Worm (Caenorhabditis elegans) whole organism, L3 larva: ENCODE measurements around the gene F42G2.5.

ENCODE experiments used
- R02D3.7 ChIP-seq: fragments of 150-350 bp; optimal IDR thresholded peaks from 2 replicates; lab custom pipeline; 2014; ENCODE audit warnings: missing biosample characterization, missing genetic modification characterization
- ZK546.5 ChIP-seq: sonication (generic microtip); optimal IDR thresholded peaks from 2 replicates; lab custom pipeline; 2017; ENCODE audit warnings: missing biosample characterization, missing genetic modification characterization
- ceh-16 ChIP-seq: sonication (generic microtip); optimal IDR thresholded peaks from 2 replicates; lab custom pipeline; 2017; ENCODE audit warnings: missing biosample characterization, missing genetic modification characterization
- ceh-28 ChIP-seq: fragments of 150-350 bp; optimal IDR thresholded peaks from 2 replicates; lab custom pipeline; 2014; ENCODE audit warnings: missing biosample characterization, missing genetic modification reagents, missing genetic modification characterization
- ceh-82 ChIP-seq: fragments of 150-350 bp; optimal IDR thresholded peaks from 2 replicates; lab custom pipeline; 2014; ENCODE audit warnings: missing biosample characterization, missing genetic modification characterization
- ceh-9 ChIP-seq: sonication (generic microtip); optimal IDR thresholded peaks from 2 replicates; lab custom pipeline; 2018; ENCODE audit warnings: missing biosample characterization, missing genetic modification characterization
- daf-12 ChIP-seq: fragments of 150-350 bp; optimal IDR thresholded peaks from 2 replicates; lab custom pipeline; 2014; ENCODE audit warnings: missing biosample characterization, missing genetic modification reagents, missing genetic modification characterization
- egl-27 ChIP-seq: sonication (generic microtip); optimal IDR thresholded peaks from 4 replicates; lab custom pipeline; 2017; ENCODE audit warnings: missing biosample characterization, missing genetic modification reagents, missing genetic modification characterization
- egl-5 ChIP-seq: fragments of 150-350 bp; optimal IDR thresholded peaks from 2 replicates; lab custom pipeline; 2017; ENCODE audit warnings: missing biosample characterization, missing genetic modification reagents, missing genetic modification characterization, inconsistent platforms
- elt-1 ChIP-seq: fragments of 150-350 bp; optimal IDR thresholded peaks from 2 replicates; lab custom pipeline; 2014; ENCODE audit warnings: missing biosample characterization, missing genetic modification characterization
- elt-2 ChIP-seq: sonication (generic microtip); optimal IDR thresholded peaks from 2 replicates; lab custom pipeline; 2016; ENCODE audit warnings: missing genetic modification reagents, mild to moderate bottlenecking, missing genetic modification characterization, missing compliant biosample characterization
- elt-3 ChIP-seq, 3 experiments: fragments of 150-350 bp in 1 of 3; sonication (generic microtip) in 2 of 3; optimal IDR thresholded peaks; 2 replicates in 2 of 3; 4 replicates in 1 of 3; lab custom pipeline; 2014 to 2017; ENCODE audit warnings: missing biosample characterization in 3 of 3, missing genetic modification characterization in 3 of 3
- eor-1 ChIP-seq, 2 experiments: fragments of 150-350 bp; optimal IDR thresholded peaks; 2 replicates each; lab custom pipeline; 2014 to 2018; ENCODE audit warnings: missing biosample characterization in 2 of 2, missing genetic modification characterization in 2 of 2
- fkh-2 ChIP-seq: fragments of 150-350 bp; optimal IDR thresholded peaks from 2 replicates; lab custom pipeline; 2014; ENCODE audit warnings: missing biosample characterization, missing genetic modification reagents, missing genetic modification characterization
- hmg-11 ChIP-seq: sonication (generic microtip); optimal IDR thresholded peaks from 2 replicates; lab custom pipeline; 2016; ENCODE audit warnings: missing genetic modification characterization, missing compliant biosample characterization
- jun-1 ChIP-seq: fragments of 150-350 bp; optimal IDR thresholded peaks from 2 replicates; lab custom pipeline; 2014; ENCODE audit warnings: missing biosample characterization, missing genetic modification reagents, missing genetic modification characterization
- lsy-12 ChIP-seq: sonication (generic microtip); optimal IDR thresholded peaks from 2 replicates; lab custom pipeline; 2016; ENCODE audit warnings: mild to moderate bottlenecking, missing genetic modification characterization, missing compliant biosample characterization
- mdl-1 ChIP-seq: fragments of 150-350 bp; optimal IDR thresholded peaks from 2 replicates; lab custom pipeline; 2014; ENCODE audit warnings: missing biosample characterization, missing genetic modification characterization
- mml-1 ChIP-seq: fragments of 150-350 bp; sonication (generic microtip); optimal IDR thresholded peaks from 3 replicates; lab custom pipeline; 2014; ENCODE audit warnings: missing biosample characterization, missing genetic modification characterization
- nfya-1 ChIP-seq: sonication (generic microtip); optimal IDR thresholded peaks from 2 replicates; lab custom pipeline; 2017; ENCODE audit warnings: missing genetic modification characterization, mild to moderate bottlenecking, missing compliant biosample characterization, antibody characterized with exemption, moderate library complexity; ENCODE audit not compliant: insufficient read depth
- nhr-11 ChIP-seq: fragments of 150-350 bp; optimal IDR thresholded peaks from 2 replicates; lab custom pipeline; 2014; ENCODE audit warnings: missing biosample characterization, missing genetic modification characterization
- nhr-12 ChIP-seq: fragments of 150-350 bp; optimal IDR thresholded peaks from 2 replicates; lab custom pipeline; 2014; ENCODE audit warnings: missing biosample characterization, missing genetic modification characterization
- nhr-23 ChIP-seq: fragments of 150-350 bp; optimal IDR thresholded peaks from 2 replicates; lab custom pipeline; 2014; ENCODE audit warnings: missing biosample characterization, missing genetic modification reagents, missing genetic modification characterization
- nhr-25 ChIP-seq: sonication (generic microtip); optimal IDR thresholded peaks from 2 replicates; lab custom pipeline; 2017; ENCODE audit warnings: missing biosample characterization, missing genetic modification characterization
- nhr-28 ChIP-seq: fragments of 150-350 bp; optimal IDR thresholded peaks from 2 replicates; lab custom pipeline; 2014; ENCODE audit warnings: missing biosample characterization, missing genetic modification characterization
- nhr-43 ChIP-seq: sonication (generic microtip); optimal IDR thresholded peaks from 2 replicates; lab custom pipeline; 2016; ENCODE audit warnings: mild to moderate bottlenecking, missing genetic modification characterization, missing compliant biosample characterization; ENCODE audit not compliant: poor library complexity, severe bottlenecking
- nhr-67 ChIP-seq: fragments of 150-350 bp; optimal IDR thresholded peaks from 2 replicates; lab custom pipeline; 2014; ENCODE audit warnings: missing biosample characterization, missing genetic modification characterization
- nhr-77 ChIP-seq: fragments of 150-350 bp; optimal IDR thresholded peaks from 2 replicates; lab custom pipeline; 2014; ENCODE audit warnings: missing biosample characterization, missing genetic modification characterization
- pha-4 ChIP-seq: fragments of 150-350 bp; optimal IDR thresholded peaks from 2 replicates; lab custom pipeline; 2014; ENCODE audit warnings: missing biosample characterization, missing genetic modification reagents, missing genetic modification characterization
- pqm-1 ChIP-seq: fragments of 150-350 bp; optimal IDR thresholded peaks from 2 replicates; lab custom pipeline; 2017; ENCODE audit warnings: missing biosample characterization, missing genetic modification characterization, inconsistent platforms
- skn-1 ChIP-seq: fragments of 150-350 bp; optimal IDR thresholded peaks from 2 replicates; lab custom pipeline; 2014; ENCODE audit warnings: missing biosample characterization, missing genetic modification characterization
- snpc-4 ChIP-seq: fragments of 150-350 bp; optimal IDR thresholded peaks from 2 replicates; lab custom pipeline; 2014; ENCODE audit warnings: missing biosample characterization, missing genetic modification characterization
- unc-39 ChIP-seq: sonication (generic microtip); optimal IDR thresholded peaks from 4 replicates; lab custom pipeline; 2017; ENCODE audit warnings: missing biosample characterization, missing genetic modification characterization
- unc-62 ChIP-seq: fragments of 150-350 bp; sonication (generic microtip); optimal IDR thresholded peaks from 4 replicates; lab custom pipeline; 2014; ENCODE audit warnings: missing biosample characterization, missing genetic modification reagents, missing genetic modification characterization
- zag-1 ChIP-seq: fragments of 150-350 bp; optimal IDR thresholded peaks from 2 replicates; lab custom pipeline; 2014; ENCODE audit warnings: missing biosample characterization, missing genetic modification characterization
- ztf-11 ChIP-seq: fragments of 150-350 bp; optimal IDR thresholded peaks from 2 replicates; lab custom pipeline; 2014; ENCODE audit warnings: missing biosample characterization, missing genetic modification characterization
- ztf-4 ChIP-seq: fragments of 150-350 bp; optimal IDR thresholded peaks from 2 replicates; lab custom pipeline; 2014; ENCODE audit warnings: missing biosample characterization, missing genetic modification characterization

Gene F42G2.5

DNA sequence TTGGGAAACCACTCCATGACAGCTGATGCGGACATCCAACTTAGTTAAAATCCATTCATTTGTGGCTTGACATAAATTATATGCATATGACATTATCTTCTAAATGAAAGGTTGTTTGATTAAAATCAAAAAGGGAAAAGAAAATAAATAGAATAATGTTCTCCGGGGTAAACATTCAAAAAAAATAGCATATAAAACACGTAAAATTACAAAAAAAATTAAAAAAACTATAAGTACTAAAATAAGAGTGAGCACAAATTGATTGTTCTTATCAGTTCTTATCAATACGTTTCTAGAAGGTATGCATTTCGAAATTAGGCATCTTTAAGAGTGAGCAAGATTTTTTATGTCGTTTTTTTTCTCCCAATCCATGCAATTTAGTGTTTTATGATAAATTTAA, 5.1 kb downstream of the F42G2.5 start, which contains the start of gene fbxa-182:
fbxa-182 (minus strand) TSS at position 101 of the 400 bp plus-strand sequence.
- TF ChIP-seq nhr-25 (tag; lab: Kevin White, UChicago): no peak
- TF ChIP-seq ceh-16 (tag; lab: Kevin White, UChicago): no peak
- TF ChIP-seq eor-1 (tag; optimal IDR thresholded peaks at IDR 0.05; lab: Kevin White, UChicago): no peak
- no peak for TF ChIP-seq lsy-12 (tag; lab: Kevin White, UChicago)
- TF ChIP-seq nhr-23 (tag; lab: Kevin White, UChicago): no peak
- TF ChIP-seq pqm-1: peak; percentile 37
- TF ChIP-seq elt-2: peak; percentile 54
- no peak for TF ChIP-seq ZK546.5 (tag; lab: Kevin White, UChicago)
- TF ChIP-seq ceh-9: no peak
- TF ChIP-seq ztf-11: no peak
- TF ChIP-seq pha-4: peak; percentile 8
- no peak for TF ChIP-seq elt-3 (tag; optimal IDR thresholded peaks at IDR 0.05; lab: Kevin White, UChicago)

DNA sequence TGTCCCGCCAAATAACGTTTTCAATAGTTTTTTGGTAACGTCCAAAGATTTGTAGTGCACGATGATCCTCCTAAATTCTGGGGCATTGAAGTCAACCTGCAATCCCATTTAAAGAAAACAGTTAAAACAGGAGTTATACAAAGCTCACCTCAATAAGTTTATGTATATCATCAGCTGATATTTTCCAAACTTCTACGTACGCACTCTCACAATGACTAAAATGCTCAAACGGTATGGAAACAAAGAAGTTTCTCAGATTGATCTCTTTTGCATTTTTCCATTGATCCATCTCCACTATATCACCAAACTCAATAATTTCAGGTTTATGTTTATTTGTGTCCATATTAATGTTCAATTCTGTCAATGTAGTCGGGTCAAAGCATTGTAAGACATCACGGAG, 6.2 kb downstream of the F42G2.5 start:
- TF ChIP-seq hmg-11 (tag; lab: Kevin White, UChicago): no peak
- TF ChIP-seq ztf-4 (tag; lab: Kevin White, UChicago): no peak
- TF ChIP-seq nhr-28 (tag; lab: Kevin White, UChicago): no peak
- TF ChIP-seq ceh-82 (tag; lab: Kevin White, UChicago): no peak
- TF ChIP-seq jun-1 (tag; lab: Kevin White, UChicago): no peak
- no peak for TF ChIP-seq unc-39 (tag; lab: Kevin White, UChicago)
- no peak for TF ChIP-seq egl-27 (tag; lab: Kevin White, UChicago)
- no peak for TF ChIP-seq nhr-23 (tag; lab: Kevin White, UChicago)
- no peak for TF ChIP-seq nhr-12 (tag; lab: Kevin White, UChicago)
- TF ChIP-seq elt-2: no peak
- no peak for TF ChIP-seq zag-1 (tag; lab: Kevin White, UChicago)
- TF ChIP-seq egl-5 (tag; lab: Kevin White, UChicago): no peak
- TF ChIP-seq pqm-1: no peak
- no peak for TF ChIP-seq nhr-25 (tag; lab: Kevin White, UChicago)
- TF ChIP-seq, all 47 proteins: peak for 0

DNA sequence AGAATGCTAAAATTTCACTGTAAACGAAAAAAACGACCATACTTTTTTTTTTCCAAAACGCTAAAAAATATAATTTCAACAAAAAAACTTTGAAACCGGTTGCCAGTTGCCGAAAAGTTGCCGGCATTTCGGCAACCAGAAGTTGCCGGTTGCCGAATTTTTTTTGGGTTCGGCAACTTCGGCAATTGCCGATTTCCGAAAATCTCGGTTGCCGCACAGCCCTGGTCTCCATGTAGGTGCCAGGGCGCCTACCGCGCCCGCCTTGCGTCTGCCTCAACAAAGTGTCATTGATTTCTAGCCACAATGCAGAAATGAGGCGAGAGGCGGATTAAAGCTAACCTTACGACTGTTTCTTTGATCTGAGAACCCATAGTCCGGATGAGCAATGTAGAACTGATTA, 6.7 kb downstream of the F42G2.5 start:
- TF ChIP-seq R02D3.7 (tag; lab: Kevin White, UChicago) (no peak), nhr-67 (tag; lab: Kevin White, UChicago) (no peak), lsy-12 (tag; lab: Kevin White, UChicago) (no peak), ceh-16 (tag; lab: Kevin White, UChicago) (no peak), nhr-43 (tag; lab: Kevin White, UChicago) (no peak), ztf-11 (no peak), jun-1 (tag; lab: Kevin White, UChicago) (no peak), skn-1 (tag; lab: Kevin White, UChicago) (no peak), daf-12 (tag; lab: Kevin White, UChicago) (no peak), eor-1 (tag; optimal IDR thresholded peaks at IDR 0.05; lab: Kevin White, UChicago) (no peak), unc-39 (tag; lab: Kevin White, UChicago) (no peak), elt-1 (tag; lab: Kevin White, UChicago) (no peak), egl-5 (tag; lab: Kevin White, UChicago) (no peak), mml-1 (no peak), nhr-77 (tag; lab: Kevin White, UChicago) (no peak), nfya-1 (tag; lab: Kevin White, UChicago) (no peak), nhr-28 (tag; lab: Kevin White, UChicago) (no peak), ztf-4 (tag; lab: Kevin White, UChicago) (no peak), unc-62 (GFP tag; lab: Kevin White, UChicago) (no peak), fkh-2 (tag; lab: Kevin White, UChicago) (no peak)

DNA sequence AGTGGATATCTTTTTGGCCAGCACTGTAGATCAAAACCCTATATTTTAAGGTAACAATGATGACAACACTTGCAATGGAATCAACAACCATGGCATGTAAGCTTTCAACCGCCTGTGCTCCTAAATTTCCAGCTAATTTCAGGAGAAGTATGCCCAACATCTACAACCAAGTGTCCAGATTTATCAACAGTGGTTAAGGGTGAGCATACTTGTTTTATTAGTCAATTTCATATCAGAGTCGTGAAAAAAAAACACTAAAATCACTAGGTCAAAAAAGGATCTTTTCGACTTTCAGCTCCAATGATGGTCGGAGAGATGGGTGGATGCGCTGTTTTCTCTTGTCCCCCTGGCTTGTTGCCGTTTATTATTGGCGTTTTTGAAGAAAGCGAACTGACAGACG, 13.8 kb downstream of the F42G2.5 start, which contains the start of gene F16G10.1:
F16G10.1 (plus strand) TSS at position 301 of the 400 bp plus-strand sequence.
- TF ChIP-seq ceh-28 (tag; lab: Kevin White, UChicago): no peak
- TF ChIP-seq snpc-4: no peak
- no peak for TF ChIP-seq mdl-1 (tag; lab: Kevin White, UChicago)
- TF ChIP-seq R02D3.7 (tag; lab: Kevin White, UChicago): no peak
- no peak for TF ChIP-seq nhr-11 (tag; lab: Kevin White, UChicago)
- TF ChIP-seq ceh-9: no peak
- TF ChIP-seq ztf-4 (tag; lab: Kevin White, UChicago): no peak
- no peak for TF ChIP-seq lsy-12 (tag; lab: Kevin White, UChicago)
